Worm (Caenorhabditis elegans) whole organism, midembryonic: ENCODE measurements around the gene str-256.

ENCODE experiments used
- flt-1 ChIP-seq: fragments of 200-800 bp; sonication (Bioruptor generic); IDR thresholded peaks from 2 replicates; pipeline ENCODE4 v1.3.6; 2022; ENCODE audit warnings: missing genetic modification characterization, missing compliant biosample characterization
- ztf-23 ChIP-seq: fragments of 200-800 bp; sonication (Bioruptor generic); IDR thresholded peaks from 2 replicates; pipeline ENCODE4 v1.3.6; 2022; ENCODE audit warnings: missing genetic modification reagents, missing genetic modification characterization, missing compliant biosample characterization
- ztf-29 ChIP-seq: fragments of 200-800 bp; sonication (Bioruptor generic); IDR thresholded peaks from 2 replicates; pipeline ENCODE4 v1.3.6; 2022; ENCODE audit warnings: missing genetic modification reagents, missing genetic modification characterization, missing compliant biosample characterization

- TF ChIP-seq ztf-23 = no peak
- no peak for TF ChIP-seq flt-1 (GFP tag; lab: Robert Waterston, UW)
- no peak for TF ChIP-seq ztf-29 (GFP tag; lab: Robert Waterston, UW)
Observed at ce11 chrV:491432-491831, 9.7 kb downstream of the str-256 start, which contains the start of gene str-196.
